Worm (Caenorhabditis elegans) whole organism, L2 larva: Measurements from ENCODE around the gene alkb-8.

ENCODE experiments used
- ceh-82 ChIP-seq: fragments of 150-350 bp; optimal IDR thresholded peaks from 2 replicates; lab custom pipeline; 2014; ENCODE audit warnings: missing biosample characterization, missing genetic modification characterization
- dmd-4 ChIP-seq: sonication (generic microtip); optimal IDR thresholded peaks from 2 replicates; lab custom pipeline; 2017; ENCODE audit warnings: missing biosample characterization, missing genetic modification characterization
- egl-27 ChIP-seq: sonication (generic microtip); optimal IDR thresholded peaks from 3 replicates; lab custom pipeline; 2017; ENCODE audit warnings: missing biosample characterization, missing genetic modification reagents, missing genetic modification characterization
- elt-3 ChIP-seq: sonication (generic microtip); optimal IDR thresholded peaks from 2 replicates; lab custom pipeline; 2017; ENCODE audit warnings: missing biosample characterization, missing genetic modification characterization
- fos-1 ChIP-seq: fragments of 150-350 bp; optimal IDR thresholded peaks from 2 replicates; lab custom pipeline; 2014; ENCODE audit warnings: missing biosample characterization, missing genetic modification characterization
- lsy-2 ChIP-seq, 2 experiments: fragments of 150-350 bp in 1 of 2; sonication (generic microtip) in 1 of 2; optimal IDR thresholded peaks; 2 replicates each; lab custom pipeline; 2014 to 2017; ENCODE audit warnings: missing biosample characterization in 2 of 2, missing genetic modification characterization in 2 of 2
- nhr-11 ChIP-seq: fragments of 150-350 bp; optimal IDR thresholded peaks from 2 replicates; lab custom pipeline; 2014; ENCODE audit warnings: missing biosample characterization, missing genetic modification characterization
- nhr-237 ChIP-seq: fragments of 150-350 bp; optimal IDR thresholded peaks from 2 replicates; lab custom pipeline; 2014; ENCODE audit warnings: missing biosample characterization, missing genetic modification characterization
- nhr-6 ChIP-seq: fragments of 150-350 bp; optimal IDR thresholded peaks from 2 replicates; lab custom pipeline; 2014; ENCODE audit warnings: missing biosample characterization, missing genetic modification characterization
- nhr-77 ChIP-seq: fragments of 150-350 bp; optimal IDR thresholded peaks from 2 replicates; lab custom pipeline; 2014; ENCODE audit warnings: missing biosample characterization, missing genetic modification characterization
- unc-55 ChIP-seq: fragments of 150-350 bp; sonication (generic microtip); optimal IDR thresholded peaks from 3 replicates; lab custom pipeline; 2014; ENCODE audit warnings: missing biosample characterization, missing genetic modification reagents, missing genetic modification characterization
- ztf-11 ChIP-seq: sonication (generic microtip); optimal IDR thresholded peaks from 2 replicates; lab custom pipeline; 2017; ENCODE audit warnings: missing biosample characterization, missing genetic modification characterization

DNA sequence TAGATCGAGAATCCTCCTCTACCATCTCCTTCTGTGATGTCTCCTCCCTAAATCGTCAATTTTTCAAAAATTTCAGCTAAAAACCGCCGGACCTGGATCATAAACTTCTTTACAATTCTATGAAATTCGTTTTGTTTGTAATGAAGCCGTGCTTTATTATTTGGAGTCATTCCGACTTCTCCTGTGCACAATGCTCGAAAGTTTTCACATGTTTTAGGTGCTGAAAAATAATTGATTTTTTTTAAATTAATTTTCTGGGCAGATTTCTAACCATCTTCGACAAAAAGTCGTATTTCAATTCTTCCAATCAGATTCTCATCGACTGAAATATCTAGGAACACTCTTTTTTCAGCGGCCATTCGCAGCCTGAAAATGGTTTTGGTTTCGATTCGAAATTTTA lies 9.9 kb upstream of the alkb-8 start, which contains the start of gene cyn-9:
- no peak for TF ChIP-seq elt-3 (tag; lab: Kevin White, UChicago)
- TF ChIP-seq nhr-77 (tag; lab: Kevin White, UChicago): no peak
- no peak for TF ChIP-seq dmd-4 (tag; lab: Kevin White, UChicago)
- no peak for TF ChIP-seq nhr-6 (tag; lab: Kevin White, UChicago)
- TF ChIP-seq nhr-237 (tag; lab: Kevin White, UChicago): no peak
- TF ChIP-seq unc-55 (GFP tag; lab: Kevin White, UChicago): no peak
- no peak for TF ChIP-seq nhr-11 (tag; lab: Kevin White, UChicago)
- TF ChIP-seq egl-27 (tag; lab: Kevin White, UChicago): no peak
- no peak for TF ChIP-seq fos-1 (tag; lab: Kevin White, UChicago)
- no peak for TF ChIP-seq lsy-2 (tag; optimal IDR thresholded peaks at IDR 0.05; lab: Kevin White, UChicago)
- TF ChIP-seq ceh-82: no peak
- no peak for TF ChIP-seq ztf-11
